Fruit fly (Drosophila melanogaster): ENCODE data around the gene kek5.

kek5 gene

dm6 chrX:19307810-19308456 lies 45.0 kb upstream of the kek5 start, which contains the start of gene CG8051 (continued):
- TF ChIP-seq crc (GFP tag; optimal IDR thresholded peaks at IDR 0.05), result no peak
- no peak for TF ChIP-seq corto (GFP tag; optimal IDR thresholded peaks at IDR 0.05)
- no peak for TF ChIP-seq ase (GFP tag; IDR thresholded peaks at IDR 0.05)
- TF ChIP-seq Rfx (GFP tag; IDR thresholded peaks at IDR 0.05), result 0 out of 2 replicates have a peak, but pooled peaks have one; percentile 46
- peak; percentile 15 for TF ChIP-seq Dad (GFP tag; optimal IDR thresholded peaks at IDR 0.05)
- peak; percentile 39 for TF ChIP-seq CG11398 (GFP tag; optimal IDR thresholded peaks at IDR 0.05)
- no peak for TF ChIP-seq CG9437 (GFP tag; optimal IDR thresholded peaks at IDR 0.05)
- no peak for TF ChIP-seq CG15011 (GFP tag; optimal IDR thresholded peaks at IDR 0.05)
- no peak for TF ChIP-seq seq (GFP tag; IDR thresholded peaks at IDR 0.05)
- TF ChIP-seq fd96Cb (tag; optimal IDR thresholded peaks at IDR 0.05), result no peak
- no peak for TF ChIP-seq zf30C (GFP tag; optimal IDR thresholded peaks at IDR 0.05)
- peak; percentile 45; the same call in 1 of the 2 replicates for TF ChIP-seq CG14441 (GFP tag; IDR thresholded peaks at IDR 0.05)
- TF ChIP-seq dysf (GFP tag; IDR thresholded peaks at IDR 0.05), result no peak
- TF ChIP-seq B-H1 (GFP tag; IDR thresholded peaks at IDR 0.05), result no peak
- no peak for TF ChIP-seq CG10959 (GFP tag; IDR thresholded peaks at IDR 0.05)
- TF ChIP-seq dpn (GFP tag; optimal IDR thresholded peaks at IDR 0.05), result no peak
- TF ChIP-seq CG2116 (GFP tag; optimal IDR thresholded peaks at IDR 0.05), result no peak
- TF ChIP-seq fd3F (GFP tag; optimal IDR thresholded peaks at IDR 0.05), result no peak
- TF ChIP-seq Fer2 (tag; optimal IDR thresholded peaks at IDR 0.05), result no peak
- TF ChIP-seq CG11723 (GFP tag; optimal IDR thresholded peaks at IDR 0.05), result no peak
- TF ChIP-seq CG14965 (GFP tag; optimal IDR thresholded peaks at IDR 0.05; ENCODE audit: borderline replicate concordance), result no peak
- TF ChIP-seq ranshi (GFP tag; IDR thresholded peaks at IDR 0.05), result no peak
- no peak for TF ChIP-seq peb (GFP tag; IDR thresholded peaks at IDR 0.05)
- TF ChIP-seq Nf-YA (GFP tag; IDR thresholded peaks at IDR 0.05), result no peak
- TF ChIP-seq Dfd (GFP tag; optimal IDR thresholded peaks at IDR 0.05), result no peak
- peak; percentile 62; the same call in 1 of the 2 replicates for TF ChIP-seq CG32772 (GFP tag; IDR thresholded peaks at IDR 0.05)
- TF ChIP-seq bbx (GFP tag; IDR thresholded peaks at IDR 0.05; ENCODE audit: partially characterized antibody), result no peak
- TF ChIP-seq abd-A (tag; optimal IDR thresholded peaks at IDR 0.05), result no peak
- TF ChIP-seq CG42726 (GFP tag; IDR thresholded peaks at IDR 0.05; ENCODE audit: partially characterized antibody), result no peak
- peak; percentile 8 for TF ChIP-seq Hmr (GFP tag; optimal IDR thresholded peaks at IDR 0.05)
- TF ChIP-seq Dek (tag; optimal IDR thresholded peaks at IDR 0.05), result no peak
- no peak for TF ChIP-seq lbe (GFP tag; optimal IDR thresholded peaks at IDR 0.05)
- TF ChIP-seq oc (tag; optimal IDR thresholded peaks at IDR 0.05), result no peak
- 0 out of 2 replicates have a peak, but pooled peaks have one; percentile 27 for TF ChIP-seq chm (GFP tag; IDR thresholded peaks at IDR 0.05)
- TF ChIP-seq Eip74EF (GFP tag; optimal IDR thresholded peaks at IDR 0.05), result no peak
- no peak for TF ChIP-seq cato (GFP tag; optimal IDR thresholded peaks at IDR 0.05; ENCODE audit: borderline replicate concordance)
- TF ChIP-seq otp (GFP tag; IDR thresholded peaks at IDR 0.05), result no peak
- TF ChIP-seq NFAT (GFP tag; IDR thresholded peaks at IDR 0.05), result 0 out of 2 replicates have a peak, but pooled peaks have one; percentile 30
- TF ChIP-seq GATAe (GFP tag; conservative IDR thresholded peaks at IDR 0.05), result no peak
- peak; percentile 65; the same call in 1 of the 3 replicates for TF ChIP-seq CG2199 (GFP tag; IDR thresholded peaks at IDR 0.05)
- TF ChIP-seq trh (GFP tag; optimal IDR thresholded peaks at IDR 0.05), result no peak
- TF ChIP-seq CG3065 (GFP tag; optimal IDR thresholded peaks at IDR 0.05), result no peak
- TF ChIP-seq CG18011 (GFP tag; optimal IDR thresholded peaks at IDR 0.05), result no peak
- no peak for TF ChIP-seq PHDP (tag; optimal IDR thresholded peaks at IDR 0.05)
- TF ChIP-seq CG14050 (GFP tag; IDR thresholded peaks at IDR 0.05), result no peak
- no peak for TF ChIP-seq CG8765 (GFP tag; IDR thresholded peaks at IDR 0.05)
- TF ChIP-seq Hsf (GFP tag; optimal IDR thresholded peaks at IDR 0.05), result peak; percentile 22
- no peak for TF ChIP-seq en (GFP tag; optimal IDR thresholded peaks at IDR 0.05)
- TF ChIP-seq pita (GFP tag; optimal IDR thresholded peaks at IDR 0.05), result no peak
- TF ChIP-seq Usf (GFP tag; optimal IDR thresholded peaks at IDR 0.05), result no peak

Data from whole organism, embryonic.